Worm (Caenorhabditis elegans) whole organism, early embryonic: Measurements from ENCODE around the gene F53G2.12.

Experiments used
- scrt-1 ChIP-seq: fragments of 200-800 bp; sonication (Bioruptor generic); IDR thresholded peaks from 2 replicates; pipeline ENCODE4 v1.3.6; 2022; ENCODE audit warnings: missing genetic modification characterization, missing compliant biosample characterization
- sea-1 ChIP-seq: fragments of 200-800 bp; sonication (Bioruptor generic); conservative IDR thresholded peaks from 2 replicates; pipeline ENCODE4 v1.3.6; 2022; ENCODE audit warnings: missing genetic modification characterization, missing compliant biosample characterization

ce11 chrII:2481621-2482020 is 2.7 kb upstream of the F53G2.12 start, which contains the start of gene F53G2.2:
- TF ChIP-seq scrt-1 (GFP tag; lab: Robert Waterston, UW) (no peak), sea-1 (GFP tag; lab: Robert Waterston, UW) (no peak)
